Fruit fly (Drosophila melanogaster): ENCODE measurements around the gene parvin.

DNA sequence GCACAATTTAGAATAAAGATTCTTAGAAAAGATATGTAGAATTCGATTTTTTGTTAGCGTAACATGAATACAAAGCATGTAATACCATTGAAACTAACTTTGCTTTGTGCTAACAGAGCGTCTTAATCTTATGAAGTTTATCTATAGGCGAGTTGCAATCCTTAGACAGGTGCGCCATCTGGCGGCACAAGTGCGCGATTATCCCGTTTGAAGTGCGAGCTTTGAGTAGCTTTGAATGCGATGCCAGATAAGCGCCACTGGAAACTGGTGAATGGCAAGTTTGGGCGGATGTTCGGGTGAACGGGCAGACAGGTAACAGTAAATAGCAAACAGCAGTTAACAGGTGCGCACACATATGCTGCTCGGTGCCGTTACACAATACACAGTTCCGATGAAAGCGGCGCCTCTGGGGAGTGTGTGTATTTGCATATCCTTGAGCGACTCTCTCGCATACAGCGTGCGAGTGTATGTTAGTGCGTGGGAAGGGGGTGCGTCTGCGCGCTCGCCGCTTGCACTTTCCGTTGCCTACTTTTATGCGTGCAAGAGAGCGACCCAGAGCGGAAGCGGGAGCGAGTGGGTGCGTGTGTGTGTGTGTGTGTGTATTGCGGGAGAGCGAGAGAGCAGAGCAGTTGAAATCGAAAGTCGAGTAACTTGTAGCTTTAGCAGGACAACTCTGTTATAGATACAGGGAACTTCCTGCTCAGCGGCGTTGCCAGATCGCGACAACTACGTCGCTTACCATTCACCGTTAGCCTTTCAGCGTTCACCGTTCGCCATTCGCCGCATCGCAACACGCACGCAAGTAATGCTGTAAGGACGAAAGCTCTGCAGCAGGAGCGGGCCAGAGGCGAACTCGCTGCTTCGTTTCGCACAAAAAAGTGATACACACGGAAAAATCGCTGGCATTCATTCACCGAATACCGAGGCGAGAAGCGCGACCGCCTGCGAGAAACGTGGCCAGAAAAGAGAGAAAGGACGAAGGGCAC lies 27.6 kb upstream of the parvin start, which contains the start of gene CG12531:
- no peak for TF ChIP-seq CG8478 (optimal IDR thresholded peaks at IDR 0.05)
- peak; percentile 62 to 76 for TF ChIP-seq CTCF (optimal IDR thresholded peaks at IDR 0.05)
